Worm (Caenorhabditis elegans) whole organism, L2 larva: ENCODE measurements around the gene dhhc-9.

Experiments used
- C34F6.9 ChIP-seq: fragments of 150-350 bp; optimal IDR thresholded peaks from 2 replicates; lab custom pipeline; 2014; ENCODE audit warnings: missing biosample characterization, missing genetic modification characterization
- F13H6.1 ChIP-seq: sonication (generic microtip); optimal IDR thresholded peaks from 2 replicates; lab custom pipeline; 2016; ENCODE audit warnings: missing genetic modification characterization, missing compliant biosample characterization
- R02D3.7 ChIP-seq: fragments of 150-350 bp; optimal IDR thresholded peaks from 2 replicates; lab custom pipeline; 2014; ENCODE audit warnings: missing biosample characterization, missing genetic modification characterization
- Y55F3AM.14 ChIP-seq: fragments of 200-800 bp; sonication (Bioruptor generic); optimal IDR thresholded peaks from 2 replicates; lab custom pipeline; 2018; ENCODE audit warnings: mild to moderate bottlenecking, missing genetic modification characterization, missing compliant biosample characterization
- ZK546.5 ChIP-seq: sonication (generic microtip); optimal IDR thresholded peaks from 2 replicates; lab custom pipeline; 2017; ENCODE audit warnings: missing biosample characterization, missing genetic modification characterization
- aly-2 ChIP-seq: fragments of 150-350 bp; optimal IDR thresholded peaks from 2 replicates; lab custom pipeline; 2014; ENCODE audit warnings: missing biosample characterization, missing genetic modification characterization
- ceh-16 ChIP-seq: fragments of 150-350 bp; optimal IDR thresholded peaks from 2 replicates; lab custom pipeline; 2014; ENCODE audit warnings: missing biosample characterization, missing genetic modification characterization
- ceh-82 ChIP-seq: fragments of 150-350 bp; optimal IDR thresholded peaks from 2 replicates; lab custom pipeline; 2014; ENCODE audit warnings: missing biosample characterization, missing genetic modification characterization
- crh-2 ChIP-seq: sonication (generic microtip); optimal IDR thresholded peaks from 2 replicates; lab custom pipeline; 2017; ENCODE audit warnings: missing biosample characterization, missing genetic modification characterization
- dmd-4 ChIP-seq: sonication (generic microtip); optimal IDR thresholded peaks from 2 replicates; lab custom pipeline; 2017; ENCODE audit warnings: missing biosample characterization, missing genetic modification characterization
- egl-27 ChIP-seq: sonication (generic microtip); optimal IDR thresholded peaks from 3 replicates; lab custom pipeline; 2017; ENCODE audit warnings: missing biosample characterization, missing genetic modification reagents, missing genetic modification characterization
- elt-1 ChIP-seq: fragments of 150-350 bp; optimal IDR thresholded peaks from 2 replicates; lab custom pipeline; 2014; ENCODE audit warnings: missing biosample characterization, missing genetic modification characterization
- elt-3 ChIP-seq: sonication (generic microtip); optimal IDR thresholded peaks from 2 replicates; lab custom pipeline; 2017; ENCODE audit warnings: missing biosample characterization, missing genetic modification characterization
- fos-1 ChIP-seq: fragments of 150-350 bp; optimal IDR thresholded peaks from 2 replicates; lab custom pipeline; 2014; ENCODE audit warnings: missing biosample characterization, missing genetic modification characterization
- gmeb-1 ChIP-seq: fragments of 150-350 bp; optimal IDR thresholded peaks from 2 replicates; lab custom pipeline; 2014; ENCODE audit warnings: missing biosample characterization, missing genetic modification characterization
- lin-13 ChIP-seq: fragments of 150-350 bp; optimal IDR thresholded peaks from 2 replicates; lab custom pipeline; 2014; ENCODE audit warnings: missing biosample characterization, missing genetic modification reagents, missing genetic modification characterization
- lin-39 ChIP-seq: fragments of 150-350 bp; optimal IDR thresholded peaks from 2 replicates; lab custom pipeline; 2014; ENCODE audit warnings: missing biosample characterization, missing genetic modification reagents, missing genetic modification characterization
- mbf-1 ChIP-seq: sonication (generic microtip); optimal IDR thresholded peaks from 2 replicates; lab custom pipeline; 2017; ENCODE audit warnings: missing biosample characterization, missing genetic modification characterization
- nhr-11 ChIP-seq: fragments of 150-350 bp; optimal IDR thresholded peaks from 2 replicates; lab custom pipeline; 2014; ENCODE audit warnings: missing biosample characterization, missing genetic modification characterization
- nhr-12 ChIP-seq: fragments of 150-350 bp; optimal IDR thresholded peaks from 2 replicates; lab custom pipeline; 2014; ENCODE audit warnings: missing biosample characterization, missing genetic modification characterization
- nhr-129 ChIP-seq: fragments of 150-350 bp; optimal IDR thresholded peaks from 2 replicates; lab custom pipeline; 2014; ENCODE audit warnings: missing biosample characterization, missing genetic modification characterization
- nhr-21 ChIP-seq: fragments of 150-350 bp; optimal IDR thresholded peaks from 2 replicates; lab custom pipeline; 2014; ENCODE audit warnings: missing biosample characterization, missing genetic modification characterization
- nhr-23 ChIP-seq: fragments of 150-350 bp; optimal IDR thresholded peaks from 2 replicates; lab custom pipeline; 2014; ENCODE audit warnings: missing biosample characterization, missing genetic modification reagents, missing genetic modification characterization
- nhr-237 ChIP-seq: fragments of 150-350 bp; optimal IDR thresholded peaks from 2 replicates; lab custom pipeline; 2014; ENCODE audit warnings: missing biosample characterization, missing genetic modification characterization
- nhr-77 ChIP-seq: fragments of 150-350 bp; optimal IDR thresholded peaks from 2 replicates; lab custom pipeline; 2014; ENCODE audit warnings: missing biosample characterization, missing genetic modification characterization
- peb-1 ChIP-seq: fragments of 150-350 bp; optimal IDR thresholded peaks from 2 replicates; lab custom pipeline; 2014; ENCODE audit warnings: missing biosample characterization, missing genetic modification characterization
- sem-4 ChIP-seq: fragments of 150-350 bp; optimal IDR thresholded peaks from 2 replicates; lab custom pipeline; 2014; ENCODE audit warnings: missing biosample characterization, missing genetic modification reagents, missing genetic modification characterization
- skn-1 ChIP-seq: sonication (generic microtip); optimal IDR thresholded peaks from 2 replicates; lab custom pipeline; 2017; ENCODE audit warnings: missing biosample characterization, missing genetic modification characterization
- sma-3 ChIP-seq: sonication (generic microtip); optimal IDR thresholded peaks from 2 replicates; lab custom pipeline; 2016; ENCODE audit warnings: missing genetic modification reagents, missing genetic modification characterization, missing compliant biosample characterization
- sma-9 ChIP-seq, 2 experiments: fragments of 150-350 bp in 1 of 2; sonication (generic microtip) in 1 of 2; optimal IDR thresholded peaks; 2 replicates each; lab custom pipeline; 2014 to 2016; ENCODE audit warnings: missing genetic modification characterization in 2 of 2, mild to moderate bottlenecking in 1 of 2, missing biosample characterization in 1 of 2, missing compliant biosample characterization in 1 of 2, missing genetic modification reagents in 1 of 2, moderate library complexity in 1 of 2
- unc-39 ChIP-seq: fragments of 150-350 bp; optimal IDR thresholded peaks from 2 replicates; lab custom pipeline; 2014; ENCODE audit warnings: missing biosample characterization, missing genetic modification characterization
- unc-55 ChIP-seq: fragments of 150-350 bp; sonication (generic microtip); optimal IDR thresholded peaks from 3 replicates; lab custom pipeline; 2014; ENCODE audit warnings: missing biosample characterization, missing genetic modification reagents, missing genetic modification characterization
- unc-62 ChIP-seq: fragments of 150-350 bp; optimal IDR thresholded peaks from 2 replicates; lab custom pipeline; 2014; ENCODE audit warnings: missing biosample characterization, missing genetic modification reagents, missing genetic modification characterization
- ztf-11 ChIP-seq: sonication (generic microtip); optimal IDR thresholded peaks from 2 replicates; lab custom pipeline; 2017; ENCODE audit warnings: missing biosample characterization, missing genetic modification characterization
- ztf-4 ChIP-seq: fragments of 150-350 bp; optimal IDR thresholded peaks from 2 replicates; lab custom pipeline; 2014; ENCODE audit warnings: missing biosample characterization, missing genetic modification characterization

The dhhc-9 gene

DNA sequence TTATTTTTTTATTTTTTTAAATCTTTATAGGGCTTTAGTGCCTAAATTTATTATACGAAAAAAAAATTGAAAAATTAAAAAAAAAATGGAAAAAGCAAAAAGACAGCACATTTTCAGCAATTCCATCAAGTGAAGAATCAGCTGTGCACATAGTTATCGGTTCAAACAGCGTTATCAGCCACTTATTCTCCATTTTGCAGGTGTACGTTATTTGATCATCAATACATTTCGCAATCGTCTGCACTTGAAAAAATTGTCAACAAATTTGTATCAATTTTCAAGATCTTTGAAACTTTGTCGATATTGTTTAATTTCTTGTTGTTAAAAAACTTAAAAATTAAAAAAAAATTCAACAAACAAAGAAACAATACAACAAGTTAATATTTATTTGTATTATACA lies 37.9 kb upstream of the dhhc-9 start:
- no peak for TF ChIP-seq mbf-1 (tag; lab: Kevin White, UChicago)
- TF ChIP-seq fos-1 (tag; lab: Kevin White, UChicago) = peak; percentile 81
- peak; percentile 16 for TF ChIP-seq gmeb-1
- no peak for TF ChIP-seq F13H6.1 (tag; lab: Kevin White, UChicago)

ce11 chrX:2439309-2439708 lies 37.5 kb upstream of the dhhc-9 start:
- TF ChIP-seq peb-1 (no peak), ZK546.5 (no peak), ceh-82 (no peak), aly-2 (no peak), nhr-129 (peak; percentile 4), ztf-11 (tag; lab: Kevin White, UChicago) (no peak), nhr-77 (tag; lab: Kevin White, UChicago) (no peak), nhr-11 (tag; lab: Kevin White, UChicago) (no peak), unc-55 (GFP tag; lab: Kevin White, UChicago) (peak; percentile 17), dmd-4 (tag; lab: Kevin White, UChicago) (no peak), ceh-16 (tag; lab: Kevin White, UChicago) (no peak), skn-1 (tag; lab: Kevin White, UChicago) (no peak), lin-39 (tag; lab: Kevin White, UChicago) (no peak)

- no peak for TF ChIP-seq nhr-23 (tag; lab: Kevin White, UChicago)
- no peak for TF ChIP-seq ztf-11 (tag; lab: Kevin White, UChicago)
- TF ChIP-seq nhr-77 (tag; lab: Kevin White, UChicago) = no peak
- no peak for TF ChIP-seq ZK546.5
- TF ChIP-seq C34F6.9 (tag; lab: Kevin White, UChicago) = peak; percentile 5
These were observed 37.0 kb upstream of the dhhc-9 start, which contains the start of gene gid-2 for ce11 chrX:2438857-2439256. Gene gid-2, minus strand, starts transcription at chrX:2438957.

DNA sequence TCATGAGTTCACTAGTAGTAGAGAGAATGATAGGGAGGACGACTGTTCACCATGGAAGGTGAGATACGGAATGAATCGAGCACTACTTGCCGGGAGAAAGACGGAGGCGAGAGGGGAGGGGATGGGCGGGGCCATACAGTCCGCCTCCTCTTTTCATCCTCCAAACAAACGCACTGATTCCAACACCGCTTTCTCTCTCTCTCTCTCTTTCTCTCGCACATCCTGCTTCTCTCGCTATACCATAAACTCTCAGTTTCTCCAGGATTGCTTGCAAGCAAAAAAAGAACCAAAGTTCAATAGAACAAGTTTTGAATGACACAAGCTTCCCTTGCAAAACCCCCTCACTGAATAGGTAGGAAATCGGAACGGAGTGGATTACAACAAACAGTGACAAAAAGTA lies 33.5 kb upstream of the dhhc-9 start:
- no peak for TF ChIP-seq Y55F3AM.14 (GFP tag; lab: Kevin White, UChicago)
- no peak for TF ChIP-seq gmeb-1
- TF ChIP-seq crh-2 (tag; lab: Kevin White, UChicago) = no peak
- TF ChIP-seq lin-13 (GFP tag; lab: Kevin White, UChicago) = no peak
- no peak for TF ChIP-seq egl-27 (tag; lab: Kevin White, UChicago)
- TF ChIP-seq R02D3.7 (tag; lab: Kevin White, UChicago) = no peak
- no peak for TF ChIP-seq nhr-21
- TF ChIP-seq ztf-11 (tag; lab: Kevin White, UChicago) = no peak
- no peak for TF ChIP-seq sem-4 (tag; lab: Kevin White, UChicago)
- no peak for TF ChIP-seq ztf-4
- TF ChIP-seq nhr-237 (tag; lab: Kevin White, UChicago) = no peak
- TF ChIP-seq nhr-129 = no peak
- no peak for TF ChIP-seq nhr-11 (tag; lab: Kevin White, UChicago)
- no peak for TF ChIP-seq nhr-12 (tag; lab: Kevin White, UChicago)
- TF ChIP-seq lin-39 (tag; lab: Kevin White, UChicago) = no peak
- no peak for TF ChIP-seq fos-1 (tag; lab: Kevin White, UChicago)
- no peak for TF ChIP-seq nhr-77 (tag; lab: Kevin White, UChicago)
- TF ChIP-seq sma-3 (GFP tag; lab: Kevin White, UChicago) = no peak
- no peak for TF ChIP-seq elt-1 (tag; lab: Kevin White, UChicago)
- TF ChIP-seq unc-39 = no peak

DNA sequence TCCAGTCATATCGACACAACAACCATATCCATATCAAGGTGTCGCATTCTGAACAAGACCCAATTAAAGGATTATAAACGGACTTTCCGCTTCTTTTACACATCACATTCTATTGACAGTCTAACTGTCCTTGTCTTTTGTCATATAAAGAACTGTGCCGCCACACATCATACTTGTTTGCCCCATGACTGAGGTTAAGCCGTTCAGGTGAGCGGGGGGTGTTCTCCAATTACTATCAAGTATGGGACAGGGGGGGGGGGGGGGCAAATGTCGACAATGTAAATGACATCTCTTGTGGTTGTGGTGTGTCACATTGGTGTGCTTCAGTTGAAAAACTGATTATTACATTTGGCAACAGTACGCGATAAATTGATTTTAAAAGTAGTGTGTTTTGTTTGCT lies 32.0 kb upstream of the dhhc-9 start:
- TF ChIP-seq unc-62 (GFP tag; lab: Kevin White, UChicago) = no peak
- no peak for TF ChIP-seq sma-9 (GFP tag; optimal IDR thresholded peaks at IDR 0.05; lab: Kevin White, UChicago)
- TF ChIP-seq sma-9 (tag; optimal IDR thresholded peaks at IDR 0.05; lab: Kevin White, UChicago) = no peak
- TF ChIP-seq unc-39 = no peak
- TF ChIP-seq nhr-23 (tag; lab: Kevin White, UChicago) = no peak
- TF ChIP-seq elt-3 (tag; lab: Kevin White, UChicago) = no peak
- TF ChIP-seq nhr-12 (tag; lab: Kevin White, UChicago) = no peak
